Worm (Caenorhabditis elegans): ENCODE results near the gene moe-3.
A peak's percentile ranks its signal among the peaks of the same experiment; 100 is the strongest.

Gene moe-3

DNA sequence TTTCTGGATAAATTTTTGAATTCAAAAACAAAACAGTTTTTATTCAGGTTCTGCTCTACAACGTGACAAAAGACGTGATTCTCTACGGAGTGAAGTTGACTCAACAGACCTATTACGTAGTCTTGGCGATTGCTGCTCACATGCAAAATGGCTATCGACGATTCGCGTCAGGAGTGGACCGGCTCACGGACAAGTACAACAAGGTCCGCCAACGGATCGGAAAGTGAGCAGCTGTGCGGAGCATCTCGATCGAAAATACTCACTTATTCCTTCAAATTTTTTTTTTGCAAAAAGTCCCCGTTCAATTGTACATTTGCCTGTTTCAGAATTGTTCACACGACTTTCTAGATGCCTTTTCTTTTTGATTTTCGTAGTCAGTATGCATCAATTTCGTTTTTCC is 5.7 kb downstream of the moe-3 start:
- TF ChIP-seq ttx-3 (tag; optimal IDR thresholded peaks at IDR 0.05) (no peak), C08G9.2 (tag; optimal IDR thresholded peaks at IDR 0.05) (no peak), unc-3 (GFP tag; conservative IDR thresholded peaks at IDR 0.05) (no peak), unc-3 (tag; optimal IDR thresholded peaks at IDR 0.05) (no peak), ceh-6 (GFP tag; optimal IDR thresholded peaks at IDR 0.05) (no peak), ceh-14 (tag; optimal IDR thresholded peaks at IDR 0.05) (no peak), ceh-24 (tag; optimal IDR thresholded peaks at IDR 0.05) (no peak), ceh-30 (tag; optimal IDR thresholded peaks at IDR 0.05) (no peak)

DNA sequence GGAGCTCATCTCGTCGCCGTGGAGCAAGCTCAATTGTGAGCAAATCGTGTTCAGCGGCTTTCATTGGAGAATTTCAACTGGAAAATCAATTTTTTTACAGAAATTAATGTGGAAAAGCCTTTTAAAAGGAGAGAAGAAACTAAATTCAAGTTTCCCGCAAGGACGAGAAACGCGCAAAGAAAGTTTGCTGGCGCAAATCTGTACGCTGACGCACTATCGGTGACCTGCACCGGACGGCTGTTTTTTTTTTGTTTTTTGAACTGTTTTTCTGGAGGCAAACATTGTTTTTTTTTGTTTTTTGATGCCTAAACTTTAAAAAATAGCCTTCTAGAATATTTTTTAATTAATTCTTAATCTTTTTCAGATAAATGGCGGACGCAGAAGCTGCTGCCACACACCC is 8.6 kb downstream of the moe-3 start, which contains the start of the genes hpr-17 and F32A11.1:
TSS of gene hpr-17 (minus strand) at position 77 of the 400 bp plus-strand sequence.
TSS of gene F32A11.1 (plus strand) at position 359 of the 400 bp plus-strand sequence.
- TF ChIP-seq fax-1 (tag; optimal IDR thresholded peaks at IDR 0.05), result no peak
- peak; percentile 19 for TF ChIP-seq unc-55 (GFP tag; optimal IDR thresholded peaks at IDR 0.05)
- TF ChIP-seq lin-11 (tag; optimal IDR thresholded peaks at IDR 0.05), result no peak
- TF ChIP-seq ref-2 (tag; optimal IDR thresholded peaks at IDR 0.05), result peak; percentile 40
- TF ChIP-seq unc-86 (tag; optimal IDR thresholded peaks at IDR 0.05), result no peak
- TF ChIP-seq hlh-8 (tag; optimal IDR thresholded peaks at IDR 0.05), result no peak
- TF ChIP-seq syd-9 (tag; optimal IDR thresholded peaks at IDR 0.05), result no peak
- no peak for TF ChIP-seq unc-3 (GFP tag; conservative IDR thresholded peaks at IDR 0.05)
- no peak for TF ChIP-seq unc-3 (tag; optimal IDR thresholded peaks at IDR 0.05)
- no peak for TF ChIP-seq ceh-19 (GFP tag; optimal IDR thresholded peaks at IDR 0.05)
- TF ChIP-seq dve-1 (tag; optimal IDR thresholded peaks at IDR 0.05), result no peak
- TF ChIP-seq lim-6 (tag; optimal IDR thresholded peaks at IDR 0.05), result no peak
- no peak for TF ChIP-seq ceh-30 (tag; optimal IDR thresholded peaks at IDR 0.05)
- TF ChIP-seq pha-4 (tag; optimal IDR thresholded peaks at IDR 0.05), result no peak
- TF ChIP-seq hlh-13 (GFP tag; optimal IDR thresholded peaks at IDR 0.05), result no peak
- TF ChIP-seq zip-5 (tag; optimal IDR thresholded peaks at IDR 0.05), result no peak
- no peak for TF ChIP-seq hlh-30 (tag; optimal IDR thresholded peaks at IDR 0.05; ENCODE audit: insufficient read depth)
- TF ChIP-seq ceh-18 (tag; optimal IDR thresholded peaks at IDR 0.05), result peak; percentile 26
- TF ChIP-seq elt-2 (tag; optimal IDR thresholded peaks at IDR 0.05), result peak; percentile 18
- TF ChIP-seq ceh-2 (tag; optimal IDR thresholded peaks at IDR 0.05), result no peak
- no peak for TF ChIP-seq fkh-10 (GFP tag; optimal IDR thresholded peaks at IDR 0.05)
- TF ChIP-seq elt-4 (tag; optimal IDR thresholded peaks at IDR 0.05), result no peak
- TF ChIP-seq T23F11.4 (GFP tag; optimal IDR thresholded peaks at IDR 0.05), result no peak
- TF ChIP-seq unc-42 (tag; optimal IDR thresholded peaks at IDR 0.05), result peak; percentile 40
- no peak for TF ChIP-seq ceh-45 (GFP tag; IDR thresholded peaks at IDR 0.05)
- TF ChIP-seq madf-2 (tag; optimal IDR thresholded peaks at IDR 0.05), result no peak
- TF ChIP-seq hlh-6 (tag; optimal IDR thresholded peaks at IDR 0.05), result no peak
- TF ChIP-seq nfya-1 (tag; optimal IDR thresholded peaks at IDR 0.05), result peak; percentile 66
- no peak for TF ChIP-seq gmeb-2 (tag; optimal IDR thresholded peaks at IDR 0.05)
- no peak for TF ChIP-seq nhr-11 (tag; optimal IDR thresholded peaks at IDR 0.05)
- peak; percentile 13 for TF ChIP-seq ceh-31 (tag; optimal IDR thresholded peaks at IDR 0.05)

DNA sequence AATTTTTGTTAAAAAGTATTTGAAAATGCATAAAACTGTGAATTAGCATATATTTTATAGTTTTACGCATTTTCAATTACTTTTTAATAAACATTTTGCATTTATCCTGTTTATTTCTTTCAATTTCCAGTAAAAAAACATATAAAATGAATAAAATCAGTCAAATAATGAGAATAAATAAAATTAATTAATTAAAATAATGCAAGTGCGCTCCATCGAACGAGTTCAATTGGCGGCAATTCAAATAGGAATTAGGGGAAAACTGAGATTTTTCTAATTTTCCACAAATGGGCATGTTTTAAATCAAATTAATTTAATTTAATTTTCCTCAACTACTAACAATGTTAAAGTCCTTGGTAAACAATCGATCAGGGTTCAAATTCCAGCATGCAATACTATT is 9.5 kb downstream of the moe-3 start:
- TF ChIP-seq pax-1 (tag; optimal IDR thresholded peaks at IDR 0.05), result no peak

DNA sequence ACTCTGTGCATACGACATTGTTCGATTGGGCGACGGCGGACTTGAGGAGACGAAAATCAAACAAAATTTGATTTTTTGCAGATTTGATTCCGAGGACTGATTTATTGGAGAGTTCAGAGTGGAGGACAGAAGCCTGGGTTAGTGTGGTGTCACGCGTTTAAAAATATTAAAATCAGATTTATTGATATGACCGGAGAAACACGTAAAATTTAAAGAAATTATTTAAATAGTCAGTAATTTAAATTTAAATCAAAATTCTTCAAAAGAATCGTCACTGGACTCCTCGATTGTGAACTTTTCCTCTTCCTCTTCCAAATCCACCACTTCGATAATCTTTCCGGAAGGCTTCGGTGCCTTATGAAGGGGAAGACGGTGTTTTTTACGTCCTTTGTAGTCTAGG is 12.2 kb downstream of the moe-3 start, which contains the start of gene spe-18:
TSS of gene spe-18 (minus strand) at position 101 of the 400 bp plus-strand sequence.
- no peak for TF ChIP-seq T23F11.4 (GFP tag; optimal IDR thresholded peaks at IDR 0.05)
- no peak for TF ChIP-seq pros-1 (tag; optimal IDR thresholded peaks at IDR 0.05)
- no peak for TF ChIP-seq fkh-10 (GFP tag; optimal IDR thresholded peaks at IDR 0.05)
- TF ChIP-seq pax-1 (tag; optimal IDR thresholded peaks at IDR 0.05), result no peak
- no peak for TF ChIP-seq ets-4 (tag; optimal IDR thresholded peaks at IDR 0.05)
- TF ChIP-seq ceh-22 (tag; optimal IDR thresholded peaks at IDR 0.05), result no peak
- no peak for TF ChIP-seq hlh-30 (tag; optimal IDR thresholded peaks at IDR 0.05; ENCODE audit: insufficient read depth)
- no peak for TF ChIP-seq ahr-1 (tag; optimal IDR thresholded peaks at IDR 0.05)
- TF ChIP-seq ceh-19 (GFP tag; optimal IDR thresholded peaks at IDR 0.05), result no peak
- no peak for TF ChIP-seq elt-4 (tag; optimal IDR thresholded peaks at IDR 0.05)
